Fruit fly (Drosophila melanogaster) whole organism, embryonic: ENCODE results near the gene sob.

ENCODE experiments used
- B-H1 ChIP-seq: fragments of 200-800 bp; sonication (Bioruptor generic); IDR thresholded peaks from 3 replicates; pipeline ENCODE4 v1.3.6; 2022; ENCODE audit warnings: missing biosample characterization, missing genetic modification characterization
- BEAF-32 ChIP-seq: fragments of 200-800 bp; sonication (Bioruptor generic); optimal IDR thresholded peaks from 3 replicates; lab custom pipeline; 2017; ENCODE audit warnings: missing biosample characterization, missing genetic modification characterization, mild to moderate bottlenecking, moderate library complexity, missing genetic modification reagents
- Bgb ChIP-seq: fragments of 200-800 bp; sonication (Bioruptor generic); IDR thresholded peaks from 2 replicates; pipeline ENCODE4 v1.3.6; 2022; ENCODE audit warnings: missing biosample characterization, missing genetic modification characterization; ENCODE audit not compliant: partially characterized antibody
- CG10431 ChIP-seq: fragments of 200-800 bp; sonication (Bioruptor generic); optimal IDR thresholded peaks from 3 replicates; lab custom pipeline; 2018; ENCODE audit warnings: missing biosample characterization, mild to moderate bottlenecking, missing genetic modification characterization
- CG11560 ChIP-seq: fragments of 200-800 bp; sonication (Bioruptor generic); IDR thresholded peaks from 3 replicates; pipeline ENCODE4 v1.3.6; 2022; ENCODE audit warnings: missing biosample characterization, missing genetic modification characterization
- CG11723 ChIP-seq: fragments of 200-800 bp; sonication (Bioruptor generic); optimal IDR thresholded peaks from 2 replicates; lab custom pipeline; 2017; ENCODE audit warnings: missing biosample characterization, mild to moderate bottlenecking, missing genetic modification characterization
- CG12391 ChIP-seq: fragments of 200-800 bp; sonication (Bioruptor generic); optimal IDR thresholded peaks from 3 replicates; lab custom pipeline; 2018; ENCODE audit warnings: missing biosample characterization, mild to moderate bottlenecking, missing genetic modification characterization, moderate library complexity
- CG12942 ChIP-seq: fragments of 200-800 bp; sonication (Bioruptor generic); optimal IDR thresholded peaks from 3 replicates; lab custom pipeline; 2016; ENCODE audit warnings: missing biosample characterization, missing genetic modification characterization
- CG13123 ChIP-seq: fragments of 200-800 bp; sonication (Bioruptor generic); optimal IDR thresholded peaks from 2 replicates; lab custom pipeline; 2016; ENCODE audit warnings: missing biosample characterization, missing genetic modification characterization
- CG13287 ChIP-seq: fragments of 200-800 bp; sonication (Bioruptor generic); IDR thresholded peaks from 2 replicates; pipeline ENCODE4 v1.3.6; 2022; ENCODE audit warnings: missing biosample characterization, missing genetic modification characterization; ENCODE audit not compliant: partially characterized antibody
- CG13296 ChIP-seq: fragments of 200-800 bp; sonication (Bioruptor generic); optimal IDR thresholded peaks from 3 replicates; lab custom pipeline; 2018; ENCODE audit warnings: missing biosample characterization, mild to moderate bottlenecking, missing genetic modification characterization
- CG14860 ChIP-seq: fragments of 200-800 bp; sonication (Bioruptor generic); IDR thresholded peaks from 3 replicates; pipeline ENCODE4 v1.3.6; 2022; ENCODE audit warnings: missing biosample characterization, missing genetic modification characterization; ENCODE audit not compliant: partially characterized antibody
- CG16813 ChIP-seq: fragments of 200-800 bp; sonication (Bioruptor generic); IDR thresholded peaks from 3 replicates; pipeline ENCODE4 v1.3.6; 2022; ENCODE audit warnings: missing biosample characterization, missing genetic modification characterization; ENCODE audit not compliant: partially characterized antibody
- CG17912 ChIP-seq: fragments of 200-800 bp; sonication (Bioruptor generic); optimal IDR thresholded peaks from 2 replicates; lab custom pipeline; 2018; ENCODE audit warnings: missing biosample characterization, mild to moderate bottlenecking, missing genetic modification characterization
- CG18599 ChIP-seq: fragments of 200-800 bp; sonication (Bioruptor generic); optimal IDR thresholded peaks from 3 replicates; lab custom pipeline; 2017; ENCODE audit warnings: missing biosample characterization, missing genetic modification characterization, mild to moderate bottlenecking, moderate library complexity, missing genetic modification reagents
- CG2116 ChIP-seq: fragments of 200-800 bp; sonication (Bioruptor generic); optimal IDR thresholded peaks from 3 replicates; lab custom pipeline; 2018; ENCODE audit warnings: missing biosample characterization, mild to moderate bottlenecking, missing genetic modification characterization
- CG30431 ChIP-seq: fragments of 200-800 bp; sonication (Bioruptor generic); optimal IDR thresholded peaks from 2 replicates; lab custom pipeline; 2017; ENCODE audit warnings: missing biosample characterization, missing genetic modification characterization
- CG31365 ChIP-seq: fragments of 200-800 bp; sonication (Bioruptor generic); optimal IDR thresholded peaks from 2 replicates; lab custom pipeline; 2018; ENCODE audit warnings: missing biosample characterization, mild to moderate bottlenecking, missing genetic modification characterization
- CG32532 ChIP-seq: fragments of 200-800 bp; sonication (Bioruptor generic); IDR thresholded peaks from 2 replicates; pipeline ENCODE4 v1.3.6; 2022; ENCODE audit warnings: missing biosample characterization, missing genetic modification characterization
- CG32767 ChIP-seq: fragments of 200-800 bp; sonication (Bioruptor generic); IDR thresholded peaks from 2 replicates; pipeline ENCODE4 v1.3.6; 2022; ENCODE audit warnings: missing biosample characterization, missing genetic modification characterization
- CG3407 ChIP-seq: fragments of 200-800 bp; sonication (Bioruptor generic); optimal IDR thresholded peaks from 2 replicates; lab custom pipeline; 2018; ENCODE audit warnings: missing biosample characterization, mild to moderate bottlenecking, missing genetic modification characterization
- CG3995 ChIP-seq: fragments of 200-800 bp; sonication (Bioruptor generic); optimal IDR thresholded peaks from 3 replicates; lab custom pipeline; 2016; ENCODE audit warnings: missing biosample characterization, missing genetic modification characterization
- CG42726 ChIP-seq: fragments of 200-800 bp; sonication (Bioruptor generic); IDR thresholded peaks from 2 replicates; pipeline ENCODE4 v1.3.6; 2022; ENCODE audit warnings: missing biosample characterization, missing genetic modification characterization; ENCODE audit not compliant: partially characterized antibody
- CG4404 ChIP-seq: fragments of 200-800 bp; sonication (Bioruptor generic); IDR thresholded peaks from 2 replicates; pipeline ENCODE4 v1.3.6; 2022; ENCODE audit warnings: missing biosample characterization, missing genetic modification characterization
- CrebB ChIP-seq: fragments of 200-800 bp; sonication (Bioruptor generic); optimal IDR thresholded peaks from 3 replicates; lab custom pipeline; 2018; ENCODE audit warnings: missing biosample characterization, mild to moderate bottlenecking, missing genetic modification characterization
- Ets97D ChIP-seq: fragments of 200-800 bp; sonication (Bioruptor generic); optimal IDR thresholded peaks from 3 replicates; lab custom pipeline; 2016; ENCODE audit warnings: missing biosample characterization, missing genetic modification characterization
- HLH4C ChIP-seq: fragments of 200-800 bp; sonication (Bioruptor generic); IDR thresholded peaks from 3 replicates; pipeline ENCODE4 v1.3.6; 2022; ENCODE audit warnings: missing biosample characterization, missing genetic modification characterization; ENCODE audit not compliant: partially characterized antibody
- Hr51 ChIP-seq, 2 experiments: fragments of 200-800 bp; sonication (Bioruptor generic); optimal IDR thresholded peaks; 2 replicates in 1 of 2; 3 replicates in 1 of 2; lab custom pipeline; 2016 to 2018; ENCODE audit warnings: missing biosample characterization in 2 of 2, missing genetic modification characterization in 2 of 2, mild to moderate bottlenecking in 1 of 2, moderate library complexity in 1 of 2
- NC2β ChIP-seq: fragments of 200-800 bp; sonication (Bioruptor generic); optimal IDR thresholded peaks from 2 replicates; lab custom pipeline; 2016; ENCODE audit warnings: missing biosample characterization, missing genetic modification characterization
- NfI ChIP-seq: fragments of 200-800 bp; sonication (Bioruptor generic); optimal IDR thresholded peaks from 3 replicates; lab custom pipeline; 2018; ENCODE audit warnings: missing biosample characterization, mild to moderate bottlenecking, missing genetic modification characterization, moderate library complexity
- Sox100B ChIP-seq: fragments of 200-800 bp; sonication (Bioruptor generic); optimal IDR thresholded peaks from 3 replicates; lab custom pipeline; 2018; ENCODE audit warnings: missing biosample characterization, mild to moderate bottlenecking, missing genetic modification characterization
- Ssrp ChIP-seq: fragments of 200-800 bp; sonication (Bioruptor generic); optimal IDR thresholded peaks from 2 replicates; lab custom pipeline; 2018; ENCODE audit warnings: missing biosample characterization, mild to moderate bottlenecking, missing genetic modification characterization, moderate library complexity
- ac ChIP-seq: fragments of 200-800 bp; sonication (Bioruptor generic); optimal IDR thresholded peaks from 3 replicates; lab custom pipeline; 2017; ENCODE audit warnings: missing biosample characterization, mild to moderate bottlenecking, missing genetic modification characterization
- ara ChIP-seq: fragments of 200-800 bp; sonication (Bioruptor generic); IDR thresholded peaks from 2 replicates; pipeline ENCODE4 v1.3.6; 2022; ENCODE audit warnings: missing biosample characterization, missing genetic modification characterization
- ato ChIP-seq: fragments of 200-800 bp; sonication (Bioruptor generic); IDR thresholded peaks from 2 replicates; pipeline ENCODE4 v1.3.6; 2022; ENCODE audit warnings: missing biosample characterization, missing genetic modification characterization; ENCODE audit not compliant: partially characterized antibody
- chif ChIP-seq, 2 experiments: fragments of 200-800 bp; sonication (Bioruptor generic); optimal IDR thresholded peaks; 3 replicates each; lab custom pipeline; 2016; ENCODE audit warnings: missing biosample characterization in 2 of 2, missing genetic modification characterization in 2 of 2
- chinmo ChIP-seq: fragments of 200-800 bp; sonication (Bioruptor generic); IDR thresholded peaks from 4 replicates; pipeline ENCODE4 v1.3.6; 2022; ENCODE audit warnings: missing biosample characterization, missing genetic modification characterization; ENCODE audit not compliant: partially characterized antibody
- dimm ChIP-seq: fragments of 200-800 bp; sonication (Bioruptor generic); IDR thresholded peaks from 2 replicates; pipeline ENCODE4 v1.3.6; 2022; ENCODE audit warnings: missing biosample characterization, missing genetic modification characterization
- emc ChIP-seq: fragments of 200-800 bp; sonication (Bioruptor generic); optimal IDR thresholded peaks from 2 replicates; lab custom pipeline; 2016; ENCODE audit warnings: missing biosample characterization, missing genetic modification characterization
- fru ChIP-seq: fragments of >200 bp; optimal IDR thresholded peaks from 2 replicates; lab custom pipeline; 2017
- her ChIP-seq: fragments of 200-800 bp; sonication (Bioruptor generic); optimal IDR thresholded peaks from 2 replicates; lab custom pipeline; 2016; ENCODE audit warnings: missing biosample characterization, missing genetic modification characterization
- jing ChIP-seq: fragments of 200-800 bp; sonication (Bioruptor generic); optimal IDR thresholded peaks from 2 replicates; lab custom pipeline; 2018; ENCODE audit warnings: missing biosample characterization, mild to moderate bottlenecking, missing genetic modification characterization
- lab ChIP-seq: fragments of 200-800 bp; sonication (Bioruptor generic); optimal IDR thresholded peaks from 3 replicates; lab custom pipeline; 2017; ENCODE audit warnings: missing biosample characterization, missing genetic modification characterization, mild to moderate bottlenecking, moderate library complexity, missing genetic modification reagents
- prd ChIP-seq, 3 experiments: fragments of >200 bp in 2 of 3; fragments of 200-800 bp in 1 of 3; sonication (Bioruptor generic) in 1 of 3; optimal IDR thresholded peaks in 2 of 3; IDR thresholded peaks in 1 of 3; 2 replicates in 2 of 3; 3 replicates in 1 of 3; pipeline versions ENCODE4 v1.3.6 to Lab custom; 2017 to 2022; ENCODE audit warnings: missing biosample characterization in 1 of 3, missing genetic modification characterization in 1 of 3
- toy ChIP-seq: fragments of 200-800 bp; sonication (Bioruptor generic); IDR thresholded peaks from 2 replicates; pipeline ENCODE4 v1.3.6; 2022; ENCODE audit warnings: missing biosample characterization, missing genetic modification characterization
- trem ChIP-seq: fragments of 200-800 bp; optimal IDR thresholded peaks from 3 replicates; lab custom pipeline; 2019; ENCODE audit warnings: missing biosample characterization, mild to moderate bottlenecking, missing genetic modification characterization, moderate library complexity
- vfl ChIP-seq: fragments of 200-800 bp; sonication (Bioruptor generic); optimal IDR thresholded peaks from 2 replicates; lab custom pipeline; 2016; ENCODE audit warnings: missing biosample characterization, missing genetic modification characterization
- wek ChIP-seq: fragments of 200-800 bp; sonication (Bioruptor generic); optimal IDR thresholded peaks from 3 replicates; lab custom pipeline; 2018; ENCODE audit warnings: missing biosample characterization, mild to moderate bottlenecking, missing genetic modification characterization, moderate library complexity
- wor ChIP-seq: fragments of 200-800 bp; sonication (Bioruptor generic); IDR thresholded peaks from 2 replicates; pipeline ENCODE4 v1.3.6; 2022; ENCODE audit warnings: missing biosample characterization, missing genetic modification characterization

Gene sob

dm6 chr2L:3573907-3574306 is 6.7 kb downstream of the sob start (continued):
- TF ChIP-seq CG3407 (GFP tag; lab: Kevin White, UChicago) (peak; percentile 66), CG4404 (GFP tag; lab: Robert Waterston, UW) (peak; percentile 84), CG13123 (peak; percentile 37), NfI (GFP tag; lab: Kevin White, UChicago) (peak; percentile 69), CG12942 (GFP tag; lab: Kevin White, UChicago) (peak; percentile 67), wor (GFP tag; lab: Robert Waterston, UW) (peak; percentile 66), CG10431 (GFP tag; lab: Kevin White, UChicago) (peak; percentile 61), CG17912 (GFP tag; lab: Kevin White, UChicago) (no peak), ato (GFP tag; lab: Robert Waterston, UW) (no peak), CG12391 (tag; lab: Kevin White, UChicago) (peak; percentile 77), CG11560 (tag; lab: Robert Waterston, UW) (peak; percentile 26; the same call in 1 of the 3 replicates), HLH4C (no peak), Bgb (no peak), prd (optimal IDR thresholded peaks at IDR 0.05; lab: Kevin White, UChicago) (no peak), prd (GFP tag; IDR thresholded peaks at IDR 0.05; lab: Robert Waterston, UW) (peak; percentile 93), lab (GFP tag; lab: Kevin White, UChicago) (peak; percentile 46), CG13287 (GFP tag; lab: Robert Waterston, UW) (no peak), trem (tag; lab: Kevin White, UChicago) (peak; percentile 65), CG14860 (GFP tag; lab: Robert Waterston, UW) (no peak), her (GFP tag; lab: Kevin White, UChicago) (peak; percentile 53), chinmo (GFP tag; lab: Robert Waterston, UW) (no peak), chif (GFP tag; optimal IDR thresholded peaks at IDR 0.05; lab: Kevin White, UChicago) (peak; percentile 81 to 90), ac (GFP tag; lab: Kevin White, UChicago) (peak; percentile 57), Hr51 (GFP tag; optimal IDR thresholded peaks at IDR 0.05; lab: Kevin White, UChicago) (peak in 1 of 2 experiments; percentile 58), CG32767 (peak; percentile 65), CG2116 (GFP tag; lab: Kevin White, UChicago) (no peak), CG13296 (GFP tag; lab: Kevin White, UChicago) (no peak), CG11723 (peak; percentile 49), dimm (GFP tag; lab: Robert Waterston, UW) (peak; percentile 61), BEAF-32 (GFP tag; lab: Kevin White, UChicago) (no peak), CG18599 (GFP tag; lab: Kevin White, UChicago) (peak; percentile 31), NC2β (GFP tag; lab: Kevin White, UChicago) (peak; percentile 72), wek (peak; percentile 54), emc (GFP tag; lab: Kevin White, UChicago) (peak; percentile 13), CG31365 (tag; lab: Kevin White, UChicago) (peak; percentile 18), CG32532 (peak; percentile 32; the same call in 1 of the 2 replicates)
- TF ChIP-seq, all 482 proteins: peak for 327

DNA sequence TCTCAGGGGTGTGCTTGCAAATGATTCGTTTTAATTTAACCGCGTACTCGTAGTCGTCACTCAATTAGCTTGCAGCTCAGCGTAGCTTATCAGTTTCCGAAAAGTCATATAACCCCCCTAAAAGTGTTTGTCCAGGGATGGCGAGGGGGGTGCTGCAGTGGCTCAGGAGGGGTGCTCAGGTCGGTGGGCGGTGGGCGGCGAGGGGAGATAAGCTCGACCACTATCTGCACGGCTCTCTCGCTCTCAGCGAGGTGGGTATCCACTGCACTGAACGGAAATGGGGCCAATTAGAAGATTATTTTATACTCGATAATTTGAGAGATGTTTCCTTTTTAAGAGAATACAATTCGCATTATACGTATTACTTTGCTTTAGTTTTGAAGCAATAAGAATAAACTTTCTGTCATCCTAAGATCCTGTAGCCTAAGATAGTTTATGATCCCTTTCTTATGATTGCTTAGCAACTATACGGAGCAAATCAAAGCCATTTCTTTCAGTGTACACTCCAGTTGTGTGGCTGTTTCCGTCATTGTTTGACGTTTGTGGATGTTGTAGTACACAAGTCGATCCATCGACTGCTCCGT is 7.3 kb downstream of the sob start:
- peak; percentile 27 for TF ChIP-seq Sox100B
- no peak for TF ChIP-seq CG3995
- TF ChIP-seq Ssrp (tag; lab: Kevin White, UChicago) = peak; percentile 82
- no peak for TF ChIP-seq toy
- TF ChIP-seq B-H1 (GFP tag; lab: Robert Waterston, UW) = peak; percentile 39; the same call in 2 of the 3 replicates
- no peak for TF ChIP-seq fru
- peak; percentile 53 for TF ChIP-seq CG12942 (GFP tag; lab: Kevin White, UChicago)
- no peak for TF ChIP-seq vfl
- no peak for TF ChIP-seq CG42726
- TF ChIP-seq CG16813 (GFP tag; lab: Robert Waterston, UW) = no peak
- peak; percentile 40; the same call in 1 of the 2 replicates for TF ChIP-seq ara
- TF ChIP-seq CrebB = no peak
- TF ChIP-seq jing (GFP tag; lab: Kevin White, UChicago) = peak; percentile 47
- no peak for TF ChIP-seq Ets97D (GFP tag; lab: Kevin White, UChicago)
- peak; percentile 60 for TF ChIP-seq CG30431 (GFP tag; lab: Kevin White, UChicago)
